Fruit fly (Drosophila melanogaster) whole organism, embryonic: ENCODE data around the gene CG4953.

Experiments used
- CG10543 ChIP-seq: fragments of 200-800 bp; sonication (Bioruptor generic); optimal IDR thresholded peaks from 3 replicates; lab custom pipeline; 2017; ENCODE audit warnings: missing biosample characterization, mild to moderate bottlenecking, missing genetic modification characterization, moderate library complexity
- CG10654 ChIP-seq: fragments of 200-800 bp; sonication (Bioruptor generic); optimal IDR thresholded peaks from 2 replicates; lab custom pipeline; 2016; ENCODE audit warnings: missing biosample characterization, missing genetic modification characterization
- CG11456 ChIP-seq: fragments of 200-800 bp; sonication (Bioruptor generic); IDR thresholded peaks from 3 replicates; pipeline ENCODE4 v1.3.6; 2022; ENCODE audit warnings: missing biosample characterization, missing genetic modification characterization
- CG12219 ChIP-seq: fragments of 200-800 bp; sonication (Bioruptor generic); optimal IDR thresholded peaks from 3 replicates; lab custom pipeline; 2018; ENCODE audit warnings: missing biosample characterization, mild to moderate bottlenecking, missing genetic modification characterization
- CG1233 ChIP-seq: fragments of 200-800 bp; sonication (Bioruptor generic); optimal IDR thresholded peaks from 4 replicates; lab custom pipeline; 2018; ENCODE audit warnings: missing biosample characterization, mild to moderate bottlenecking, missing genetic modification characterization
- CG15479 ChIP-seq: fragments of 200-800 bp; sonication (Bioruptor generic); optimal IDR thresholded peaks from 3 replicates; lab custom pipeline; 2019; ENCODE audit warnings: missing biosample characterization, mild to moderate bottlenecking, missing genetic modification characterization, moderate library complexity
- CG15601 ChIP-seq: fragments of 200-800 bp; sonication (Bioruptor generic); optimal IDR thresholded peaks from 3 replicates; lab custom pipeline; 2019; ENCODE audit warnings: missing biosample characterization, mild to moderate bottlenecking, missing genetic modification characterization, moderate library complexity
- CG1647 ChIP-seq: fragments of 200-800 bp; sonication (Bioruptor generic); optimal IDR thresholded peaks from 3 replicates; lab custom pipeline; 2016; ENCODE audit warnings: missing biosample characterization, missing genetic modification characterization
- CG2678 ChIP-seq: fragments of 200-800 bp; sonication (Bioruptor generic); optimal IDR thresholded peaks from 3 replicates; lab custom pipeline; 2019; ENCODE audit warnings: missing biosample characterization, mild to moderate bottlenecking, missing genetic modification characterization, moderate library complexity
- CG30020 ChIP-seq: fragments of 200-800 bp; optimal IDR thresholded peaks from 2 replicates; lab custom pipeline; 2019; ENCODE audit warnings: missing biosample characterization, mild to moderate bottlenecking, missing genetic modification characterization, moderate library complexity
- CG34376 ChIP-seq: fragments of 200-800 bp; sonication (Bioruptor generic); optimal IDR thresholded peaks from 2 replicates; lab custom pipeline; 2018; ENCODE audit warnings: missing biosample characterization, mild to moderate bottlenecking, missing genetic modification characterization
- CG6689 ChIP-seq: fragments of 200-800 bp; sonication (Bioruptor generic); IDR thresholded peaks from 2 replicates; pipeline ENCODE4 v1.3.6; 2022; ENCODE audit warnings: missing biosample characterization, missing genetic modification characterization
- CG8944 ChIP-seq: fragments of 200-800 bp; sonication (Bioruptor generic); optimal IDR thresholded peaks from 3 replicates; lab custom pipeline; 2016; ENCODE audit warnings: missing biosample characterization, missing genetic modification characterization
- CG9876 ChIP-seq: fragments of 200-800 bp; sonication (Bioruptor generic); optimal IDR thresholded peaks from 2 replicates; lab custom pipeline; 2016; ENCODE audit warnings: missing biosample characterization, missing genetic modification characterization
- D19A ChIP-seq: fragments of 200-800 bp; optimal IDR thresholded peaks from 3 replicates; lab custom pipeline; 2019; ENCODE audit warnings: missing biosample characterization, mild to moderate bottlenecking, missing genetic modification characterization, moderate library complexity
- Dbx ChIP-seq: fragments of 200-800 bp; sonication (Bioruptor generic); IDR thresholded peaks from 3 replicates; pipeline ENCODE4 v1.3.6; 2022; ENCODE audit warnings: missing biosample characterization, missing genetic modification characterization
- Dek ChIP-seq: fragments of 200-800 bp; sonication (Bioruptor generic); optimal IDR thresholded peaks from 3 replicates; lab custom pipeline; 2019; ENCODE audit warnings: missing biosample characterization, mild to moderate bottlenecking, missing genetic modification characterization, moderate library complexity
- Dll ChIP-seq: fragments of 200-800 bp; sonication (Bioruptor generic); IDR thresholded peaks from 4 replicates; pipeline ENCODE4 v1.3.6; 2022; ENCODE audit warnings: missing biosample characterization, missing genetic modification characterization; ENCODE audit not compliant: partially characterized antibody
- Dp ChIP-seq: fragments of 200-800 bp; sonication (Bioruptor generic); optimal IDR thresholded peaks from 2 replicates; lab custom pipeline; 2018; ENCODE audit warnings: missing biosample characterization, mild to moderate bottlenecking, missing genetic modification characterization, moderate library complexity
- Dref ChIP-seq: fragments of 200-800 bp; sonication (Bioruptor generic); IDR thresholded peaks from 2 replicates; pipeline ENCODE4 v1.3.6; 2022; ENCODE audit warnings: missing biosample characterization, missing genetic modification characterization
- ERR ChIP-seq: fragments of 200-800 bp; sonication (Bioruptor generic); optimal IDR thresholded peaks from 2 replicates; lab custom pipeline; 2016; ENCODE audit warnings: missing biosample characterization, missing genetic modification characterization
- GATAe ChIP-seq: fragments of 200-800 bp; sonication (Bioruptor generic); conservative IDR thresholded peaks from 2 replicates; pipeline ENCODE4 v1.3.6; 2022; ENCODE audit warnings: missing biosample characterization, missing genetic modification characterization
- HLHmδ ChIP-seq: fragments of 200-800 bp; sonication (Bioruptor generic); optimal IDR thresholded peaks from 2 replicates; lab custom pipeline; 2018; ENCODE audit warnings: missing biosample characterization, mild to moderate bottlenecking, missing genetic modification characterization, moderate library complexity
- Hey ChIP-seq: fragments of 200-800 bp; sonication (Bioruptor generic); optimal IDR thresholded peaks from 3 replicates; lab custom pipeline; 2018; ENCODE audit warnings: missing biosample characterization, mild to moderate bottlenecking, missing genetic modification characterization
- Hmx ChIP-seq: fragments of 200-800 bp; sonication (Bioruptor generic); optimal IDR thresholded peaks from 2 replicates; lab custom pipeline; 2016; ENCODE audit warnings: missing biosample characterization, missing genetic modification characterization
- Lim3 ChIP-seq: fragments of 200-800 bp; sonication (Bioruptor generic); IDR thresholded peaks from 2 replicates; pipeline ENCODE4 v1.3.6; 2022; ENCODE audit warnings: missing biosample characterization, missing genetic modification characterization
- Mad ChIP-seq: fragments of 200-800 bp; sonication (Bioruptor generic); optimal IDR thresholded peaks from 2 replicates; lab custom pipeline; 2016; ENCODE audit warnings: missing biosample characterization, missing genetic modification characterization
- Mrtf ChIP-seq: fragments of 200-800 bp; sonication (Bioruptor generic); IDR thresholded peaks from 3 replicates; pipeline ENCODE4 v1.3.6; 2022; ENCODE audit warnings: missing biosample characterization, missing genetic modification characterization
- Sin3A ChIP-seq: fragments of >200 bp; optimal IDR thresholded peaks from 2 replicates; lab custom pipeline; 2018
- Sox100B ChIP-seq: fragments of 200-800 bp; sonication (Bioruptor generic); optimal IDR thresholded peaks from 3 replicates; lab custom pipeline; 2018; ENCODE audit warnings: missing biosample characterization, mild to moderate bottlenecking, missing genetic modification characterization
- amos ChIP-seq: fragments of 200-800 bp; sonication (Bioruptor generic); IDR thresholded peaks from 2 replicates; pipeline ENCODE4 v1.3.6; 2022; ENCODE audit warnings: missing biosample characterization, missing genetic modification characterization; ENCODE audit not compliant: partially characterized antibody
- ash1 ChIP-seq: fragments of 200-800 bp; sonication (Bioruptor generic); optimal IDR thresholded peaks from 2 replicates; lab custom pipeline; 2018; ENCODE audit warnings: missing biosample characterization, mild to moderate bottlenecking, missing genetic modification characterization
- ato ChIP-seq: fragments of 200-800 bp; sonication (Bioruptor generic); IDR thresholded peaks from 2 replicates; pipeline ENCODE4 v1.3.6; 2022; ENCODE audit warnings: missing biosample characterization, missing genetic modification characterization; ENCODE audit not compliant: partially characterized antibody
- bab2 ChIP-seq: fragments of 200-800 bp; sonication (Bioruptor generic); optimal IDR thresholded peaks from 2 replicates; lab custom pipeline; 2016; ENCODE audit warnings: missing biosample characterization, missing genetic modification characterization
- bbx ChIP-seq: fragments of 200-800 bp; sonication (Bioruptor generic); IDR thresholded peaks from 2 replicates; pipeline ENCODE4 v1.3.6; 2022; ENCODE audit warnings: missing biosample characterization, missing genetic modification characterization; ENCODE audit not compliant: partially characterized antibody
- bcd ChIP-seq: fragments of 200-800 bp; sonication (Bioruptor generic); optimal IDR thresholded peaks from 2 replicates; lab custom pipeline; 2017; ENCODE audit warnings: missing biosample characterization, mild to moderate bottlenecking, missing genetic modification characterization
- cato ChIP-seq: fragments of 200-800 bp; sonication (Bioruptor generic); optimal IDR thresholded peaks from 2 replicates; lab custom pipeline; 2016; ENCODE audit warnings: missing biosample characterization, missing genetic modification characterization, borderline replicate concordance
- chm ChIP-seq: fragments of 200-800 bp; sonication (Bioruptor generic); IDR thresholded peaks from 2 replicates; pipeline ENCODE4 v1.3.6; 2022; ENCODE audit warnings: missing biosample characterization, missing genetic modification characterization
- gt ChIP-seq: fragments of 200-800 bp; sonication (Bioruptor generic); IDR thresholded peaks from 2 replicates; pipeline ENCODE4 v1.3.6; 2022; ENCODE audit warnings: missing biosample characterization, missing genetic modification characterization
- jigr1 ChIP-seq: fragments of 200-800 bp; sonication (Bioruptor generic); IDR thresholded peaks from 3 replicates; pipeline ENCODE4 v1.3.6; 2022; ENCODE audit warnings: missing biosample characterization, missing genetic modification characterization
- kah ChIP-seq: fragments of 200-800 bp; sonication (Bioruptor generic); optimal IDR thresholded peaks from 2 replicates; lab custom pipeline; 2018; ENCODE audit warnings: missing biosample characterization, mild to moderate bottlenecking, missing genetic modification characterization
- ken ChIP-seq: fragments of 200-800 bp; sonication (Bioruptor generic); IDR thresholded peaks from 3 replicates; pipeline ENCODE4 v1.3.6; 2022; ENCODE audit warnings: missing biosample characterization, missing genetic modification characterization
- nerfin-1 ChIP-seq: fragments of 200-800 bp; sonication (Bioruptor generic); optimal IDR thresholded peaks from 3 replicates; lab custom pipeline; 2019; ENCODE audit warnings: missing biosample characterization, mild to moderate bottlenecking, missing genetic modification characterization, moderate library complexity
- odd ChIP-seq: fragments of 200-800 bp; sonication (Bioruptor generic); optimal IDR thresholded peaks from 2 replicates; lab custom pipeline; 2017; ENCODE audit warnings: missing biosample characterization, mild to moderate bottlenecking, missing genetic modification characterization
- onecut ChIP-seq: fragments of 200-800 bp; sonication (Bioruptor generic); IDR thresholded peaks from 2 replicates; pipeline ENCODE4 v1.3.6; 2022; ENCODE audit warnings: missing biosample characterization, missing genetic modification characterization
- pho ChIP-seq: fragments of 200-800 bp; sonication (Bioruptor generic); optimal IDR thresholded peaks from 2 replicates; lab custom pipeline; 2016; ENCODE audit warnings: missing biosample characterization, missing genetic modification characterization
- prd ChIP-seq, 3 experiments: fragments of >200 bp in 2 of 3; fragments of 200-800 bp in 1 of 3; sonication (Bioruptor generic) in 1 of 3; optimal IDR thresholded peaks in 2 of 3; IDR thresholded peaks in 1 of 3; 2 replicates in 2 of 3; 3 replicates in 1 of 3; pipeline versions ENCODE4 v1.3.6 to Lab custom; 2017 to 2022; ENCODE audit warnings: missing biosample characterization in 1 of 3, missing genetic modification characterization in 1 of 3
- run ChIP-seq: fragments of 200-800 bp; sonication (Bioruptor generic); optimal IDR thresholded peaks from 3 replicates; lab custom pipeline; 2018; ENCODE audit warnings: missing biosample characterization, mild to moderate bottlenecking, missing genetic modification characterization
- sc ChIP-seq, 3 experiments: fragments of >200 bp in 2 of 3; fragments of 200-800 bp in 1 of 3; sonication (Bioruptor generic) in 1 of 3; optimal IDR thresholded peaks; 2 replicates in 2 of 3; 3 replicates in 1 of 3; lab custom pipeline; 2017; ENCODE audit warnings: mild to moderate bottlenecking in 1 of 3, missing biosample characterization in 1 of 3, missing genetic modification characterization in 1 of 3, missing genetic modification reagents in 1 of 3
- tin ChIP-seq: fragments of 200-800 bp; sonication (Bioruptor generic); optimal IDR thresholded peaks from 3 replicates; lab custom pipeline; 2016; ENCODE audit warnings: missing biosample characterization, missing genetic modification characterization
- vvl ChIP-seq: fragments of 200-800 bp; sonication (Bioruptor generic); IDR thresholded peaks from 2 replicates; pipeline ENCODE4 v1.3.6; 2022; ENCODE audit warnings: missing biosample characterization, missing genetic modification characterization

CG4953 gene

DNA sequence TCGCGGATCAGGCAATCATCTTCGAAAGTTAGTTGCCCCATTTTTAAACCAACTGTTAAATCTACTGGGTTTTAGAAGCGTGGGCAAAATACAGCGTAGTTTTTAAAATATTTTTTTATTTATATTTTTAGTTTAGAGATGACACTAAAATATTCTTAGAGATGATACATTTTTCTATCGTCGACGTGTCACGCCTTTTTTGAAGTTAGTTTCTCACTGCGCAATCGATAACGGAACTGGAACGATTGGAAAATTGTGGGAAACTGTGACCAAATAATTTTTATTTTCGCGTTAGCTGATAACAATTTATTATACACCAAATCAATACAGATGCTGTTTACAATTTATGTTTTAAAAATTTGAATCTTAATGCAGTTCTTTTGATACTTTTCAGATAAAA lies 12.2 kb downstream of the CG4953 start, which contains the start of gene Utx (continued):
- TF ChIP-seq CG11456 (GFP tag; lab: Robert Waterston, UW), result no peak
- no peak for TF ChIP-seq odd
- TF ChIP-seq ato (GFP tag; lab: Robert Waterston, UW), result peak; percentile 62
- TF ChIP-seq CG15601 (tag; lab: Kevin White, UChicago), result no peak
- no peak for TF ChIP-seq CG2678 (tag; lab: Kevin White, UChicago)
- no peak for TF ChIP-seq D19A (tag; lab: Kevin White, UChicago)
- TF ChIP-seq CG15479, result no peak
- no peak for TF ChIP-seq CG1233 (GFP tag; lab: Kevin White, UChicago)
- TF ChIP-seq CG30020 (tag; lab: Kevin White, UChicago), result peak; percentile 96
- peak; percentile 23; the same call in 1 of the 3 replicates for TF ChIP-seq Dbx
- TF ChIP-seq onecut (GFP tag; lab: Robert Waterston, UW), result no peak
- no peak for TF ChIP-seq ERR
- no peak for TF ChIP-seq bcd
- no peak for TF ChIP-seq Hey (tag; lab: Kevin White, UChicago)
- TF ChIP-seq bbx (GFP tag; lab: Robert Waterston, UW), result peak; percentile 87
- TF ChIP-seq CG10543 (GFP tag; lab: Kevin White, UChicago), result no peak
- TF ChIP-seq kah, result no peak
- TF ChIP-seq Sox100B (GFP tag; lab: Kevin White, UChicago), result no peak
- TF ChIP-seq Sin3A (lab: Kevin White, UChicago), result no peak
- TF ChIP-seq Mrtf (GFP tag; lab: Robert Waterston, UW), result no peak
- TF ChIP-seq tin (GFP tag; lab: Kevin White, UChicago), result no peak
- no peak for TF ChIP-seq ken
- no peak for TF ChIP-seq run
- TF ChIP-seq chm (GFP tag; lab: Robert Waterston, UW), result no peak
- peak; percentile 80 for TF ChIP-seq Dref (GFP tag; lab: Robert Waterston, UW)
- no peak for TF ChIP-seq nerfin-1 (tag; lab: Kevin White, UChicago)
- TF ChIP-seq GATAe (GFP tag; lab: Robert Waterston, UW), result no peak
- TF ChIP-seq HLHmδ (GFP tag; lab: Kevin White, UChicago), result no peak
- no peak for TF ChIP-seq CG1647 (GFP tag; lab: Kevin White, UChicago)
- no peak for TF ChIP-seq gt (GFP tag; lab: Robert Waterston, UW)
- TF ChIP-seq jigr1 (GFP tag; lab: Robert Waterston, UW), result no peak
- no peak for TF ChIP-seq CG8944 (GFP tag; lab: Kevin White, UChicago)
- TF ChIP-seq Dp (GFP tag; lab: Kevin White, UChicago), result peak; percentile 45
- no peak for TF ChIP-seq Lim3 (GFP tag; lab: Robert Waterston, UW)
- no peak for TF ChIP-seq Mad (GFP tag; lab: Kevin White, UChicago)
- TF ChIP-seq cato (GFP tag; lab: Kevin White, UChicago), result no peak
- no peak for TF ChIP-seq CG6689 (GFP tag; lab: Robert Waterston, UW)
- TF ChIP-seq CG12219, result no peak
- no peak for TF ChIP-seq pho (GFP tag; lab: Kevin White, UChicago)
- no peak for TF ChIP-seq CG10654 (GFP tag; lab: Kevin White, UChicago)
- TF ChIP-seq bab2 (GFP tag; lab: Kevin White, UChicago), result no peak
- no peak for TF ChIP-seq Hmx (GFP tag; lab: Kevin White, UChicago)
- no peak for TF ChIP-seq prd (optimal IDR thresholded peaks at IDR 0.05; lab: Kevin White, UChicago)
- no peak for TF ChIP-seq prd (GFP tag; IDR thresholded peaks at IDR 0.05; lab: Robert Waterston, UW)
- TF ChIP-seq sc (optimal IDR thresholded peaks at IDR 0.05; lab: Kevin White, UChicago), result no peak
- no peak for TF ChIP-seq sc (GFP tag; optimal IDR thresholded peaks at IDR 0.05; lab: Kevin White, UChicago)
- no peak for TF ChIP-seq vvl
- TF ChIP-seq ash1, result no peak
- no peak for TF ChIP-seq CG34376 (GFP tag; lab: Kevin White, UChicago)
- peak; percentile 74 for TF ChIP-seq Dll
- TF ChIP-seq Dek (tag; lab: Kevin White, UChicago), result no peak
- TF ChIP-seq amos (GFP tag; lab: Robert Waterston, UW), result peak; percentile 91
- no peak for TF ChIP-seq CG9876 (GFP tag; lab: Kevin White, UChicago)
